Fruit fly (Drosophila melanogaster) whole organism, embryonic: ENCODE measurements around the gene CG14966.
A peak's percentile ranks its signal among the peaks of the same experiment; 100 is the strongest.

ENCODE experiments used
- Aef1 ChIP-seq: fragments of 200-800 bp; sonication (Bioruptor generic); IDR thresholded peaks from 3 replicates; pipeline ENCODE4 v1.3.6; 2022; ENCODE audit warnings: missing biosample characterization, missing genetic modification characterization
- Atf3 ChIP-seq: fragments of 200-800 bp; sonication (Bioruptor generic); optimal IDR thresholded peaks from 3 replicates; lab custom pipeline; 2016; ENCODE audit warnings: missing biosample characterization, missing genetic modification characterization
- BtbVII ChIP-seq: fragments of 200-800 bp; sonication (Bioruptor generic); optimal IDR thresholded peaks from 3 replicates; lab custom pipeline; 2017; ENCODE audit warnings: missing biosample characterization, mild to moderate bottlenecking, missing genetic modification characterization
- CG10267 ChIP-seq: fragments of 200-800 bp; sonication (Bioruptor generic); optimal IDR thresholded peaks from 2 replicates; lab custom pipeline; 2018; ENCODE audit warnings: missing biosample characterization, mild to moderate bottlenecking, missing genetic modification characterization, moderate library complexity
- CG10462 ChIP-seq: fragments of 200-800 bp; sonication (Bioruptor generic); optimal IDR thresholded peaks from 2 replicates; lab custom pipeline; 2016; ENCODE audit warnings: missing biosample characterization, missing genetic modification characterization
- CG10654 ChIP-seq: fragments of 200-800 bp; sonication (Bioruptor generic); optimal IDR thresholded peaks from 2 replicates; lab custom pipeline; 2016; ENCODE audit warnings: missing biosample characterization, missing genetic modification characterization
- CG12219 ChIP-seq: fragments of 200-800 bp; sonication (Bioruptor generic); optimal IDR thresholded peaks from 3 replicates; lab custom pipeline; 2018; ENCODE audit warnings: missing biosample characterization, mild to moderate bottlenecking, missing genetic modification characterization
- CG13624 ChIP-seq: fragments of 200-800 bp; sonication (Bioruptor generic); optimal IDR thresholded peaks from 2 replicates; lab custom pipeline; 2016; ENCODE audit warnings: missing biosample characterization, missing genetic modification characterization
- CG14667 ChIP-seq: fragments of 200-800 bp; sonication (Bioruptor generic); IDR thresholded peaks from 2 replicates; pipeline ENCODE4 v1.3.6; 2022; ENCODE audit warnings: missing biosample characterization, missing genetic modification characterization
- CG15479 ChIP-seq: fragments of 200-800 bp; sonication (Bioruptor generic); optimal IDR thresholded peaks from 3 replicates; lab custom pipeline; 2019; ENCODE audit warnings: missing biosample characterization, mild to moderate bottlenecking, missing genetic modification characterization, moderate library complexity
- CG15601 ChIP-seq: fragments of 200-800 bp; sonication (Bioruptor generic); optimal IDR thresholded peaks from 3 replicates; lab custom pipeline; 2019; ENCODE audit warnings: missing biosample characterization, mild to moderate bottlenecking, missing genetic modification characterization, moderate library complexity
- CG15696 ChIP-seq: fragments of 200-800 bp; sonication (Bioruptor generic); optimal IDR thresholded peaks from 2 replicates; lab custom pipeline; 2019; ENCODE audit warnings: missing biosample characterization, mild to moderate bottlenecking, missing genetic modification characterization, moderate library complexity
- CG1647 ChIP-seq: fragments of 200-800 bp; sonication (Bioruptor generic); optimal IDR thresholded peaks from 3 replicates; lab custom pipeline; 2016; ENCODE audit warnings: missing biosample characterization, missing genetic modification characterization
- CG16815 ChIP-seq: fragments of 200-800 bp; sonication (Bioruptor generic); optimal IDR thresholded peaks from 3 replicates; lab custom pipeline; 2017; ENCODE audit warnings: missing biosample characterization, mild to moderate bottlenecking, missing genetic modification characterization
- CG18011 ChIP-seq: fragments of 200-800 bp; sonication (Bioruptor generic); optimal IDR thresholded peaks from 2 replicates; lab custom pipeline; 2017; ENCODE audit warnings: missing biosample characterization, missing genetic modification characterization, mild to moderate bottlenecking, moderate library complexity, missing genotype
- CG18476 ChIP-seq: fragments of 200-800 bp; sonication (Bioruptor generic); optimal IDR thresholded peaks from 2 replicates; lab custom pipeline; 2016; ENCODE audit warnings: missing biosample characterization, mild to moderate bottlenecking, missing genetic modification characterization
- CG32772 ChIP-seq: fragments of 200-800 bp; sonication (Bioruptor generic); IDR thresholded peaks from 2 replicates; pipeline ENCODE4 v1.3.6; 2022; ENCODE audit warnings: missing biosample characterization, missing genetic modification characterization
- CG33557 ChIP-seq: fragments of 200-800 bp; sonication (Bioruptor generic); optimal IDR thresholded peaks from 2 replicates; lab custom pipeline; 2019; ENCODE audit warnings: missing biosample characterization, mild to moderate bottlenecking, missing genetic modification characterization, moderate library complexity
- CG4854 ChIP-seq: fragments of 200-800 bp; sonication (Bioruptor generic); optimal IDR thresholded peaks from 2 replicates; lab custom pipeline; 2016; ENCODE audit warnings: missing biosample characterization, missing genetic modification characterization, inconsistent platforms
- CTCF ChIP-seq: fragments of 200-800 bp; sonication (Bioruptor generic); optimal IDR thresholded peaks from 2 replicates; lab custom pipeline; 2017; ENCODE audit warnings: missing biosample characterization, mild to moderate bottlenecking, missing genetic modification characterization, moderate library complexity
- Dad ChIP-seq: fragments of 200-800 bp; sonication (Bioruptor generic); optimal IDR thresholded peaks from 3 replicates; lab custom pipeline; 2016; ENCODE audit warnings: missing biosample characterization, missing genetic modification characterization
- Deaf1 ChIP-seq: fragments of 200-800 bp; optimal IDR thresholded peaks from 3 replicates; lab custom pipeline; 2019; ENCODE audit warnings: missing biosample characterization, mild to moderate bottlenecking, missing genetic modification characterization, moderate library complexity
- E2f2 ChIP-seq: fragments of 200-800 bp; sonication (Bioruptor generic); IDR thresholded peaks from 2 replicates; pipeline ENCODE4 v1.3.6; 2022; ENCODE audit warnings: missing biosample characterization, missing genetic modification characterization
- Ets97D ChIP-seq: fragments of 200-800 bp; sonication (Bioruptor generic); optimal IDR thresholded peaks from 3 replicates; lab custom pipeline; 2016; ENCODE audit warnings: missing biosample characterization, missing genetic modification characterization
- Fer2 ChIP-seq: fragments of 200-800 bp; sonication (Bioruptor generic); optimal IDR thresholded peaks from 2 replicates; lab custom pipeline; 2018; ENCODE audit warnings: missing biosample characterization, mild to moderate bottlenecking, missing genetic modification characterization, moderate library complexity
- Gug ChIP-seq: fragments of 200-800 bp; sonication (Bioruptor generic); IDR thresholded peaks from 4 replicates; pipeline ENCODE4 v1.3.6; 2022; ENCODE audit warnings: missing biosample characterization, missing genetic modification characterization
- Hand ChIP-seq: fragments of 200-800 bp; sonication (Bioruptor generic); optimal IDR thresholded peaks from 2 replicates; lab custom pipeline; 2017; ENCODE audit warnings: mild to moderate bottlenecking, missing biosample characterization, missing genetic modification reagents, missing genetic modification characterization
- Hr3 ChIP-seq: fragments of 200-800 bp; sonication (Bioruptor generic); optimal IDR thresholded peaks from 3 replicates; lab custom pipeline; 2016; ENCODE audit warnings: missing biosample characterization, missing genetic modification characterization
- Jarid2 ChIP-seq: fragments of 200-800 bp; sonication (Bioruptor generic); optimal IDR thresholded peaks from 3 replicates; lab custom pipeline; 2017; ENCODE audit warnings: mild to moderate bottlenecking, missing biosample characterization, missing genetic modification reagents, missing genetic modification characterization
- Lhr ChIP-seq: fragments of 200-800 bp; sonication (Bioruptor generic); optimal IDR thresholded peaks from 3 replicates; lab custom pipeline; 2017; ENCODE audit warnings: mild to moderate bottlenecking, missing biosample characterization, missing genetic modification reagents, missing genetic modification characterization
- Lim3 ChIP-seq: fragments of 200-800 bp; sonication (Bioruptor generic); IDR thresholded peaks from 2 replicates; pipeline ENCODE4 v1.3.6; 2022; ENCODE audit warnings: missing biosample characterization, missing genetic modification characterization
- NfI ChIP-seq: fragments of 200-800 bp; sonication (Bioruptor generic); optimal IDR thresholded peaks from 3 replicates; lab custom pipeline; 2018; ENCODE audit warnings: missing biosample characterization, mild to moderate bottlenecking, missing genetic modification characterization, moderate library complexity
- Oli ChIP-seq: fragments of 200-800 bp; sonication (Bioruptor generic); optimal IDR thresholded peaks from 2 replicates; lab custom pipeline; 2018; ENCODE audit warnings: missing biosample characterization, mild to moderate bottlenecking, missing genetic modification characterization, moderate library complexity
- Opbp ChIP-seq: fragments of 200-800 bp; sonication (Bioruptor generic); IDR thresholded peaks from 3 replicates; pipeline ENCODE4 v1.3.6; 2022; ENCODE audit warnings: missing biosample characterization, missing genetic modification characterization; ENCODE audit not compliant: partially characterized antibody
- Xrp1 ChIP-seq: fragments of 200-800 bp; sonication (Bioruptor generic); IDR thresholded peaks from 2 replicates; pipeline ENCODE4 v1.3.6; 2022; ENCODE audit warnings: missing biosample characterization, missing genetic modification characterization
- amos ChIP-seq: fragments of 200-800 bp; sonication (Bioruptor generic); IDR thresholded peaks from 2 replicates; pipeline ENCODE4 v1.3.6; 2022; ENCODE audit warnings: missing biosample characterization, missing genetic modification characterization; ENCODE audit not compliant: partially characterized antibody
- ap ChIP-seq: fragments of 200-800 bp; sonication (Bioruptor generic); IDR thresholded peaks from 2 replicates; pipeline ENCODE4 v1.3.6; 2022; ENCODE audit warnings: missing biosample characterization, missing genetic modification characterization
- az2 ChIP-seq: fragments of 200-800 bp; sonication (Bioruptor generic); optimal IDR thresholded peaks from 3 replicates; lab custom pipeline; 2016; ENCODE audit warnings: missing biosample characterization, missing genetic modification characterization
- bowl ChIP-seq: fragments of 200-800 bp; sonication (Bioruptor generic); IDR thresholded peaks from 2 replicates; pipeline ENCODE4 v1.3.6; 2022; ENCODE audit warnings: missing biosample characterization, missing genetic modification characterization
- btn ChIP-seq: fragments of 200-800 bp; sonication (Bioruptor generic); optimal IDR thresholded peaks from 2 replicates; lab custom pipeline; 2016; ENCODE audit warnings: missing biosample characterization, missing genetic modification characterization
- chn ChIP-seq: fragments of 200-800 bp; sonication (Bioruptor generic); optimal IDR thresholded peaks from 2 replicates; lab custom pipeline; 2016; ENCODE audit warnings: missing biosample characterization, missing genetic modification characterization
- crc ChIP-seq: fragments of 200-800 bp; sonication (Bioruptor generic); optimal IDR thresholded peaks from 2 replicates; lab custom pipeline; 2016; ENCODE audit warnings: missing biosample characterization, missing genetic modification characterization
- crp ChIP-seq, 2 experiments: fragments of 200-800 bp; sonication (Bioruptor generic); optimal IDR thresholded peaks; 2 replicates in 1 of 2; 3 replicates in 1 of 2; lab custom pipeline; 2017; ENCODE audit warnings: missing biosample characterization in 2 of 2, missing genetic modification characterization in 2 of 2, mild to moderate bottlenecking in 1 of 2, moderate library complexity in 1 of 2
- exex ChIP-seq: fragments of 200-800 bp; sonication (Bioruptor generic); optimal IDR thresholded peaks from 4 replicates; lab custom pipeline; 2018; ENCODE audit warnings: missing biosample characterization, mild to moderate bottlenecking, missing genetic modification characterization, moderate library complexity
- fd3F ChIP-seq: fragments of 200-800 bp; sonication (Bioruptor generic); optimal IDR thresholded peaks from 2 replicates; lab custom pipeline; 2018; ENCODE audit warnings: missing biosample characterization, mild to moderate bottlenecking, missing genetic modification characterization, moderate library complexity
- gcm2 ChIP-seq: fragments of 200-800 bp; sonication (Bioruptor generic); optimal IDR thresholded peaks from 2 replicates; lab custom pipeline; 2016; ENCODE audit warnings: missing biosample characterization, missing genetic modification characterization
- pum ChIP-seq: fragments of 200-800 bp; sonication (Bioruptor generic); optimal IDR thresholded peaks from 2 replicates; lab custom pipeline; 2016; ENCODE audit warnings: missing biosample characterization, missing genetic modification characterization
- ro ChIP-seq: fragments of 200-800 bp; sonication (Bioruptor generic); IDR thresholded peaks from 2 replicates; pipeline ENCODE4 v1.3.6; 2022; ENCODE audit warnings: missing biosample characterization, missing genetic modification characterization
- scrt ChIP-seq: fragments of 200-800 bp; sonication (Bioruptor generic); optimal IDR thresholded peaks from 2 replicates; lab custom pipeline; 2018; ENCODE audit warnings: missing biosample characterization, mild to moderate bottlenecking, missing genetic modification characterization, moderate library complexity
- tll ChIP-seq, 2 experiments: fragments of 200-800 bp in 1 of 2; fragments of >200 bp in 1 of 2; sonication (Bioruptor generic) in 1 of 2; optimal IDR thresholded peaks; 2 replicates each; lab custom pipeline; 2017 to 2019; ENCODE audit warnings: missing biosample characterization in 2 of 2, missing genetic modification characterization in 2 of 2, mild to moderate bottlenecking in 1 of 2, moderate library complexity in 1 of 2
- vvl ChIP-seq: fragments of 200-800 bp; sonication (Bioruptor generic); IDR thresholded peaks from 2 replicates; pipeline ENCODE4 v1.3.6; 2022; ENCODE audit warnings: missing biosample characterization, missing genetic modification characterization
- zf30C ChIP-seq: fragments of 200-800 bp; sonication (Bioruptor generic); optimal IDR thresholded peaks from 3 replicates; lab custom pipeline; 2018; ENCODE audit warnings: missing biosample characterization, mild to moderate bottlenecking, missing genetic modification characterization

CG14966 gene

DNA sequence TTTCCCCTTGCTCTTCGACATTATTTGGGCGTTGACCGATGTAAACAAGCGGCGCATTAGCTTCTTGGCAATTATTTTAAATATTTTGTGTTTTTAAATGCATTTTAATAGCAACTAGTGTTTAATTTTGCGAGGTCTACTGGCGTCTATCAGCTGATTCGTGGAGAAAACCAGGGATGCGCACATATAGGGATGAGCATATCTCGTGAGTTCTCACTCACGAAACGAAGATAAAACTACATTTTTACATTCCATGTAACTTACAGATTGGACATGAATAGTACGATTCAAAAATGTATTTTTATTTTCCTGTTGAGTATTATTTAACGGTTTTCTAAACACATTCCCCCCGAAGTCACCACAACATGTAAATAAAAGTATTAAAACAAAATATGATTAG is at the start of gene CG14966:
TSS of gene CG14966 (minus strand) at position 168 of the 400 bp plus-strand sequence.
- TF ChIP-seq CG13624 (GFP tag; lab: Kevin White, UChicago) (peak; percentile 54), amos (GFP tag; lab: Robert Waterston, UW) (peak; percentile 94), vvl (GFP tag; lab: Robert Waterston, UW) (peak; percentile 40; the same call in 1 of the 2 replicates), ap (GFP tag; lab: Robert Waterston, UW) (no peak), Hr3 (GFP tag; lab: Kevin White, UChicago) (no peak), Jarid2 (GFP tag; lab: Kevin White, UChicago) (no peak), Fer2 (no peak), exex (tag; lab: Kevin White, UChicago) (peak; percentile 2), CG4854 (GFP tag; lab: Kevin White, UChicago) (peak; percentile 19), Ets97D (GFP tag; lab: Kevin White, UChicago) (peak; percentile 67), bowl (GFP tag; lab: Robert Waterston, UW) (no peak), NfI (no peak), Opbp (GFP tag; lab: Robert Waterston, UW) (peak; percentile 87), Oli (no peak), crc (GFP tag; lab: Kevin White, UChicago) (no peak), Dad (GFP tag; lab: Kevin White, UChicago) (no peak), tll (GFP tag; optimal IDR thresholded peaks at IDR 0.05; lab: Kevin White, UChicago) (no peak), pum (GFP tag; lab: Kevin White, UChicago) (peak; percentile 38), crp (GFP tag; optimal IDR thresholded peaks at IDR 0.05; lab: Kevin White, UChicago) (peak; percentile 84 to 98), CG18476 (GFP tag; lab: Kevin White, UChicago) (no peak), az2 (GFP tag; lab: Kevin White, UChicago) (peak; percentile 17), BtbVII (GFP tag; lab: Kevin White, UChicago) (no peak), scrt (GFP tag; lab: Kevin White, UChicago) (peak; percentile 96), gcm2 (no peak), btn (GFP tag; lab: Kevin White, UChicago) (no peak), CTCF (GFP tag; lab: Kevin White, UChicago) (peak; percentile 72), Atf3 (GFP tag; lab: Kevin White, UChicago) (no peak), CG15479 (GFP tag; lab: Kevin White, UChicago) (no peak), Lim3 (no peak), CG18011 (GFP tag; lab: Kevin White, UChicago) (no peak), CG15696 (tag; lab: Kevin White, UChicago) (no peak), ro (GFP tag; lab: Robert Waterston, UW) (no peak), Hand (GFP tag; lab: Kevin White, UChicago) (no peak), Lhr (GFP tag; lab: Kevin White, UChicago) (no peak), Xrp1 (GFP tag; lab: Robert Waterston, UW) (no peak), E2f2 (GFP tag; lab: Robert Waterston, UW) (peak; percentile 52; the same call in 1 of the 2 replicates), CG33557 (GFP tag; lab: Kevin White, UChicago) (no peak), Gug (GFP tag; lab: Robert Waterston, UW) (peak; percentile 5; the same call in 1 of the 4 replicates), chn (GFP tag; lab: Kevin White, UChicago) (no peak), CG10462 (GFP tag; lab: Kevin White, UChicago) (no peak), CG14667 (no peak), fd3F (GFP tag; lab: Kevin White, UChicago) (no peak), CG10267 (tag; lab: Kevin White, UChicago) (peak; percentile 68), CG15601 (tag; lab: Kevin White, UChicago) (no peak), Aef1 (GFP tag; lab: Robert Waterston, UW) (no peak), CG12219 (GFP tag; lab: Kevin White, UChicago) (no peak), CG32772 (no peak), CG16815 (GFP tag; lab: Kevin White, UChicago) (no peak), Deaf1 (tag; lab: Kevin White, UChicago) (peak; percentile 0), zf30C (no peak), CG1647 (no peak), CG10654 (GFP tag; lab: Kevin White, UChicago) (no peak)
